Fruit fly (Drosophila melanogaster): ENCODE data around the gene CG12541.

Gene CG12541

dm6 chrX:7001135-7001769 lies 64.6 kb downstream of the CG12541 start (continued):
- peak in 1 of 2 experiments; percentile 35 for TF ChIP-seq insv (GFP tag; optimal IDR thresholded peaks at IDR 0.05)
- TF ChIP-seq CG6254 (GFP tag; optimal IDR thresholded peaks at IDR 0.05): peak; percentile 37
- TF ChIP-seq HHEX (GFP tag; optimal IDR thresholded peaks at IDR 0.05): peak; percentile 12
- TF ChIP-seq CG11085 (GFP tag; IDR thresholded peaks at IDR 0.05): 0 out of 2 replicates have a peak, but pooled peaks have one; percentile 37
- peak; percentile 17 for TF ChIP-seq fd3F (GFP tag; optimal IDR thresholded peaks at IDR 0.05)
- TF ChIP-seq CG14860 (GFP tag; IDR thresholded peaks at IDR 0.05; ENCODE audit: partially characterized antibody): no peak
- TF ChIP-seq Fer3 (tag; optimal IDR thresholded peaks at IDR 0.05): peak; percentile 39
- TF ChIP-seq TFAM (GFP tag; optimal IDR thresholded peaks at IDR 0.05): no peak
- no peak for TF ChIP-seq CG8359 (GFP tag; optimal IDR thresholded peaks at IDR 0.05; ENCODE audit: borderline replicate concordance)
- peak; percentile 34; the same call in 1 of the 2 replicates for TF ChIP-seq al (GFP tag; IDR thresholded peaks at IDR 0.05)
- peak; percentile 41; the same call in 1 of the 2 replicates for TF ChIP-seq CG14667 (GFP tag; IDR thresholded peaks at IDR 0.05)
- TF ChIP-seq Stat92E (GFP tag; optimal IDR thresholded peaks at IDR 0.05): no peak
- TF ChIP-seq CG42726 (GFP tag; IDR thresholded peaks at IDR 0.05; ENCODE audit: partially characterized antibody): no peak
- TF ChIP-seq CG8944 (GFP tag; optimal IDR thresholded peaks at IDR 0.05): no peak
- peak; percentile 60 for TF ChIP-seq Fer1 (GFP tag; optimal IDR thresholded peaks at IDR 0.05)
- TF ChIP-seq bbx (GFP tag; IDR thresholded peaks at IDR 0.05; ENCODE audit: partially characterized antibody): no peak
- peak; percentile 67; the same call in 1 of the 3 replicates for TF ChIP-seq Mrtf (GFP tag; IDR thresholded peaks at IDR 0.05)
- peak; percentile 19 for TF ChIP-seq NfI (GFP tag; optimal IDR thresholded peaks at IDR 0.05)
- peak; percentile 49 for TF ChIP-seq CG8924 (tag; optimal IDR thresholded peaks at IDR 0.05)
- no peak for TF ChIP-seq sima (GFP tag; optimal IDR thresholded peaks at IDR 0.05)
- no peak for TF ChIP-seq D (optimal IDR thresholded peaks at IDR 0.05)
- peak; percentile 49 for TF ChIP-seq D (GFP tag; optimal IDR thresholded peaks at IDR 0.05)
- peak; percentile 40; the same call in 1 of the 3 replicates for TF ChIP-seq ci (GFP tag; IDR thresholded peaks at IDR 0.05)
- peak; percentile 26 for TF ChIP-seq sens (GFP tag)
- no peak for TF ChIP-seq amos (GFP tag; IDR thresholded peaks at IDR 0.05; ENCODE audit: partially characterized antibody)
- no peak for TF ChIP-seq CG30431 (GFP tag; optimal IDR thresholded peaks at IDR 0.05)
- TF ChIP-seq Sox100B (GFP tag; optimal IDR thresholded peaks at IDR 0.05): peak; percentile 26
- TF ChIP-seq Hey (tag; optimal IDR thresholded peaks at IDR 0.05): no peak
- TF ChIP-seq Sin3A (optimal IDR thresholded peaks at IDR 0.05): no peak
- peak; percentile 39 for TF ChIP-seq caup (GFP tag; optimal IDR thresholded peaks at IDR 0.05; ENCODE audit: severe bottlenecking)
- TF ChIP-seq CG33213 (GFP tag; optimal IDR thresholded peaks at IDR 0.05): no peak
- TF ChIP-seq Lim3 (GFP tag; IDR thresholded peaks at IDR 0.05): no peak
- TF ChIP-seq bsh (GFP tag; optimal IDR thresholded peaks at IDR 0.05): peak in 1 of 2 experiments; percentile 53
- peak; percentile 80 for TF ChIP-seq lab (GFP tag; optimal IDR thresholded peaks at IDR 0.05)
- TF ChIP-seq tgo (GFP tag; IDR thresholded peaks at IDR 0.05): peak; percentile 69
- TF ChIP-seq CG6272 (GFP tag; IDR thresholded peaks at IDR 0.05): no peak
- peak; percentile 56 for TF ChIP-seq Vsx1 (GFP tag; optimal IDR thresholded peaks at IDR 0.05)
- TF ChIP-seq Hmr (GFP tag; optimal IDR thresholded peaks at IDR 0.05): peak; percentile 37
- TF ChIP-seq Elba2 (GFP tag; optimal IDR thresholded peaks at IDR 0.05): no peak
- peak; percentile 6 for TF ChIP-seq CG13624 (GFP tag; optimal IDR thresholded peaks at IDR 0.05)
- no peak for TF ChIP-seq crol (GFP tag; IDR thresholded peaks at IDR 0.05)
- TF ChIP-seq sim (GFP tag; IDR thresholded peaks at IDR 0.05): no peak
- TF ChIP-seq NK7.1 (GFP tag; optimal IDR thresholded peaks at IDR 0.05): no peak
- peak; percentile 40 for TF ChIP-seq cwo (GFP tag; optimal IDR thresholded peaks at IDR 0.05)
- peak; percentile 4 for TF ChIP-seq bcd (GFP tag; optimal IDR thresholded peaks at IDR 0.05)
- peak; percentile 63 for TF ChIP-seq ranshi (GFP tag; IDR thresholded peaks at IDR 0.05)
- TF ChIP-seq slp2 (GFP tag; optimal IDR thresholded peaks at IDR 0.05): peak; percentile 11
- TF ChIP-seq grau (tag; optimal IDR thresholded peaks at IDR 0.05): peak; percentile 64
- TF ChIP-seq her (GFP tag; optimal IDR thresholded peaks at IDR 0.05): no peak

Data from whole organism, embryonic.